Fruit fly (Drosophila melanogaster): ENCODE results near the gene TM9SF3.

TM9SF3 gene

dm6 chr3L:5569724-5570123 is 34.1 kb downstream of the TM9SF3 start:
- TF ChIP-seq bab1 (GFP tag; optimal IDR thresholded peaks at IDR 0.05), result peak; percentile 14
- TF ChIP-seq CG5204 (GFP tag; optimal IDR thresholded peaks at IDR 0.05), result no peak

DNA sequence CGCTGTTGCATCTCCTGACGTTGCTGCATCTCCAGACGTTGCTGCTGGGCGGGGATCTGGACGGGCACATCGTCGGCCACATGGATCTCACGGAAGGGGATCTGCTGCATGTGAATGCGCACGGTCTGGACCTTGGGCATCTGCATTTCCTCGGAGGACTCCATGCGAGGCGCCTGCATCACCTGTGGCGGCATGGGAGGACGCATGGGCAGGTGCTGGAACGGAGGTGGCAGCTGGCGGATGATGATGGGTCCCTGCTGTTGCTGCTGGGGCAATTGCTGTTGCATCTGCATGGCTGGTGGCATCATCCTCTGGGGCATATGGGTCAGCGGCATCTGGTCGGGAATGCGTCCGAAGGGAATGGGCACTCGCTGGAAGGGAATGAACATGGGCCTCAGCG is 35.4 kb downstream of the TM9SF3 start:
- TF ChIP-seq Clk (GFP tag; optimal IDR thresholded peaks at IDR 0.05), result no peak
- no peak for TF ChIP-seq cnc (optimal IDR thresholded peaks at IDR 0.05)
- TF ChIP-seq CG12768 (GFP tag; optimal IDR thresholded peaks at IDR 0.05), result no peak
- TF ChIP-seq CG33017 (tag; optimal IDR thresholded peaks at IDR 0.05), result no peak
- no peak for TF ChIP-seq CG1620 (GFP tag; optimal IDR thresholded peaks at IDR 0.05)
- no peak for TF ChIP-seq bab1 (GFP tag; optimal IDR thresholded peaks at IDR 0.05)
- no peak for TF ChIP-seq pad (GFP tag; optimal IDR thresholded peaks at IDR 0.05)
- TF ChIP-seq tj (GFP tag; optimal IDR thresholded peaks at IDR 0.05), result no peak
- TF ChIP-seq cic (GFP tag; optimal IDR thresholded peaks at IDR 0.05), result no peak
- no peak for TF ChIP-seq CG7101 (tag; optimal IDR thresholded peaks at IDR 0.05)

DNA sequence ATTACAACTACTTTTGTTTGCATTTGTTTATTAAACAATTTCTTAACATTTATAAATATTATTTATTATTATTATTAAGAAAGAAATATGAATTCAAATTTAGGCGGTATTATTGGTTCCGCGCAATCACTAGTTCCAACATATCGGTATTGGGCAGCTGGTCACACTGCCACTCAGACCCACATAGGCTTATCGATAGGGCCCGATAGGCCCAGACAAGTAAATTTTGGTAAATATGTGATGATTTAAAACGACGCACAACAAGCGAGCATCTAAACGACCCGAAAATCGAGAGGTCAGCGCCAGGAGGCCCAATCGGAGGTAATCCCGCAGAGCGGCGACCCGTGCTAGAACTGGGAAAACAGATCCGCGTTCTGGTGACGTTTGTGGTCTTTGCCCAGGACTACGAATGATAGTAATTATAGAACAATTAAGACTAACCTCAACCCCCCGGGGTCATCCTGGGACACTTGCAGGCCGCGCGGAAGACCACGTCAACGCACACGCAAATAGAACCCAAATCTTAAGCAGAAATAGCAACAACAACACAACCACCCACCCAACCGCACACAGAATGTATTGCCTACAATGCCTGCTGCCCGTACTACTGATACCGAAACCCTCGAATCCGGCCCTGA is 38.6 kb downstream of the TM9SF3 start, which contains the start of gene bc10:
Gene bc10, plus strand, starts transcription at position 181 of the 638 bp plus-strand sequence.
- TF ChIP-seq CG12768 (GFP tag; optimal IDR thresholded peaks at IDR 0.05) (no peak), CG7045 (GFP tag; optimal IDR thresholded peaks at IDR 0.05) (no peak), pad (GFP tag; optimal IDR thresholded peaks at IDR 0.05) (no peak), Mnt (GFP tag; optimal IDR thresholded peaks at IDR 0.05) (no peak), cic (GFP tag; optimal IDR thresholded peaks at IDR 0.05) (no peak), ovo (GFP tag; optimal IDR thresholded peaks at IDR 0.05) (no peak), CG14711 (tag; optimal IDR thresholded peaks at IDR 0.05) (no peak), cnc (optimal IDR thresholded peaks at IDR 0.05) (no peak), Hr96 (GFP tag; optimal IDR thresholded peaks at IDR 0.05) (no peak), CG7101 (tag; optimal IDR thresholded peaks at IDR 0.05) (no peak), CG33017 (tag; optimal IDR thresholded peaks at IDR 0.05) (no peak), CG11617 (GFP tag; optimal IDR thresholded peaks at IDR 0.05) (no peak), kay (GFP tag; ENCODE audit: borderline replicate concordance) (no peak), CG1620 (GFP tag; optimal IDR thresholded peaks at IDR 0.05) (no peak), Crg-1 (GFP tag; optimal IDR thresholded peaks at IDR 0.05) (no peak), toe (GFP tag; optimal IDR thresholded peaks at IDR 0.05) (no peak), CG5204 (GFP tag; optimal IDR thresholded peaks at IDR 0.05) (no peak), Clk (GFP tag; optimal IDR thresholded peaks at IDR 0.05) (no peak), tj (GFP tag; optimal IDR thresholded peaks at IDR 0.05) (no peak), bab1 (GFP tag; optimal IDR thresholded peaks at IDR 0.05) (no peak)

DNA sequence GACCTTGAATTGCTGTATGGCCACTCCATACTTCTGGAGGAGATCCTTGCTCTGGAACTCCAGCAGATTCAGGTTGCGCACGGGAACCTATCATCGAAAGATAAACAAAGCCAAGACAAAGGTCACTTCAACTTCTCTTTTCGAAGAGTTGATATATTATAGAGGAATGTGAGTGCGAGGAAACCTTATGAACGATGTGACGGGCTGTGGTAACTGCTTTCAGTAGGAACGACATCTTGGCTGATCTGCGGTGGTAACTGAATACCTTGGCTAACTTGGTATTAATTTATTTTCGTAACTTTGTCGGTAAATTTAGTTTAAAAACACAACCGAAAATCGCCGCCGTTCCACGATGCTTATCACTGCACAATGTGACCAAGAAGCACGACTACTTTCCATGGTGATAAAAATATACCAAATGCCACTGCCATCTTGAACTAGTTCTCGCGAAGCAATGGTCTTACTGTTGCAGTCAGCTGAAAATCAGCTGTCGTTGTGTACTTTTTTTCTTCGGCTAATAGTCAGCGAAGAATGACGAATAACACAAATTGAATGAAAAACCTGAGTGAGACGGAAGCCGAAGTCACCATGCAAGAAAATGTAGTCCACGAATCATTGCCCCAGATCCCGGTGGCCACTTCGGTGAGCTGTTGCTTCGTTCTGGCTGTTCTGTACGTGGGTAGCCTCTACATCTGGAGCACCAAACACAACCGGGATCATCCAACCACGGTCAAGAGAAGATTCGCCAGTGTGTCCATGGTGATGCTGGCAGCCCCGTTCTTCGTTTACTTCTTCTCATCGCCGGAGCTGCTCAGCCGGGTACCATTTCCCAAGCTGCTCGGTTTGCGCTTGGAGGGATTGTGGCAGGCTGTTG is 40.2 kb downstream of the TM9SF3 start, which contains the start of the genes ScsbetaG and Sras:
Gene ScsbetaG, minus strand, starts transcription at position 383 of the 874 bp plus-strand sequence.
Gene Sras, plus strand, starts transcription at position 466 of the 874 bp plus-strand sequence.
- TF ChIP-seq tj (GFP tag; optimal IDR thresholded peaks at IDR 0.05) (peak; percentile 8), CG11617 (GFP tag; optimal IDR thresholded peaks at IDR 0.05) (no peak), Clk (GFP tag; optimal IDR thresholded peaks at IDR 0.05) (no peak), ovo (GFP tag; optimal IDR thresholded peaks at IDR 0.05) (no peak), toe (GFP tag; optimal IDR thresholded peaks at IDR 0.05) (no peak), Crg-1 (GFP tag; optimal IDR thresholded peaks at IDR 0.05) (no peak), bab1 (GFP tag; optimal IDR thresholded peaks at IDR 0.05) (peak; percentile 74), Hr96 (GFP tag; optimal IDR thresholded peaks at IDR 0.05) (no peak), CG7101 (tag; optimal IDR thresholded peaks at IDR 0.05) (no peak), kay (GFP tag; ENCODE audit: borderline replicate concordance) (peak; percentile 25), cic (GFP tag; optimal IDR thresholded peaks at IDR 0.05) (no peak)

DNA sequence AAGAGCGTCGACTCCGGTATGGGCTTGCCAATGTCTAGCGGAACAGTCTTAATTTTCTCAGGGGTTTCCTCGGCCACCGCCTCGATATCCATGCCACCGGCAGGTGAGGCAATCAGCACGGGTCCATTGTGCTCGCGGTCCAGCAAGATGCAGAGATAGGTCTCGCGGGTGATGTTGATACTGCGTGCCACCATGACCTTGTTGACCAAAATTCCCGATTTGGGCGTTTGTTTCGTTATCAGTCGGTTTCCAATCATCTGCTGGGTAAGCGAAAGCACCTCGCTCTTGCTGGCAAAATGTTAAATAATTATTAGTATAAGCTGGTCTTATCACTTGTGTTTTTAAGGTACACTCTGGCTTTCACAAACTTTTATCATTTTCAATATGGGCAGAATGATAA is 41.2 kb downstream of the TM9SF3 start:
- TF ChIP-seq cnc (optimal IDR thresholded peaks at IDR 0.05) (no peak), kay (GFP tag; ENCODE audit: borderline replicate concordance) (peak; percentile 32)

dm6 chr3L:5561341-5561740 is 42.4 kb downstream of the TM9SF3 start, which contains the start of gene sinu:
Gene sinu (minus strand): TSS chr3L:5561598.
- no peak for TF ChIP-seq ovo (GFP tag; optimal IDR thresholded peaks at IDR 0.05)

DNA sequence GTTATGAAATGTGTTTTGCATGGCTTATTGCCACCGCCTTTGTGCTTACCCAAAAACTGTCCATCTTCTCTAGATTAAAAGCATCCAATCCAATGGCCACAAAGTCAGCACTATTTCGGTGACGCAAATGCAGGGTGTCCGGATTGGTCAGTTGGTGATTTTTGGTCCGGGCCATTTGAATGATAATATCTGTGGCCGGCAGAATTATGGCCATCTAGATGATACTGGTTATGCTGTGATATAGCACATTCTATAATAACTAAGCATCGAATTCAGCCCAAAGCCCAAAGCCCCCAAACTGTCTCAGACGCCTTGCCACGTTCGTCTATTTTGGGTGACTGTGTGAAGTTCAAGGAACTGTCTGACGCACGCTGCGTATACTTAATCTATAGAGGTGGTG is 47.6 kb downstream of the TM9SF3 start:
- no peak for TF ChIP-seq Clk (GFP tag; optimal IDR thresholded peaks at IDR 0.05)
- no peak for TF ChIP-seq CG14711 (tag; optimal IDR thresholded peaks at IDR 0.05)
- TF ChIP-seq pad (GFP tag; optimal IDR thresholded peaks at IDR 0.05), result no peak
- TF ChIP-seq bab1 (GFP tag; optimal IDR thresholded peaks at IDR 0.05), result no peak
- no peak for TF ChIP-seq Hr96 (GFP tag; optimal IDR thresholded peaks at IDR 0.05)
- TF ChIP-seq kay (GFP tag; ENCODE audit: borderline replicate concordance), result no peak
- no peak for TF ChIP-seq CG12768 (GFP tag; optimal IDR thresholded peaks at IDR 0.05)
- no peak for TF ChIP-seq ovo (GFP tag; optimal IDR thresholded peaks at IDR 0.05)
- no peak for TF ChIP-seq Mnt (GFP tag; optimal IDR thresholded peaks at IDR 0.05)
- TF ChIP-seq toe (GFP tag; optimal IDR thresholded peaks at IDR 0.05), result no peak
- TF ChIP-seq CG1620 (GFP tag; optimal IDR thresholded peaks at IDR 0.05), result no peak
- TF ChIP-seq CG5204 (GFP tag; optimal IDR thresholded peaks at IDR 0.05), result no peak
- TF ChIP-seq Crg-1 (GFP tag; optimal IDR thresholded peaks at IDR 0.05), result no peak
- TF ChIP-seq CG33017 (tag; optimal IDR thresholded peaks at IDR 0.05), result no peak
- no peak for TF ChIP-seq CG7101 (tag; optimal IDR thresholded peaks at IDR 0.05)
- TF ChIP-seq cnc (optimal IDR thresholded peaks at IDR 0.05), result no peak

All from whole organism, adult.